Worm (Caenorhabditis elegans) whole organism, mixed stage, embryonic: ENCODE data around the gene D1086.3.
A peak's percentile ranks its signal among the peaks of the same experiment; 100 is the strongest.

Source experiments
- M03D4.4 ChIP-seq: sonication (generic microtip); optimal IDR thresholded peaks from 2 replicates; lab custom pipeline; 2017; ENCODE audit warnings: mild to moderate bottlenecking, missing genetic modification characterization, missing compliant biosample characterization
- bed-3 ChIP-seq: fragments of 200-800 bp; sonication (Bioruptor generic); optimal IDR thresholded peaks from 3 replicates; lab custom pipeline; 2018; ENCODE audit warnings: mild to moderate bottlenecking, missing genetic modification characterization, moderate library complexity, missing compliant biosample characterization
- blmp-1 ChIP-seq: fragments of 150-350 bp; optimal IDR thresholded peaks from 2 replicates; lab custom pipeline; 2014; ENCODE audit warnings: missing biosample characterization, missing genetic modification characterization
- ceh-39 ChIP-seq: fragments of 150-350 bp; optimal IDR thresholded peaks from 2 replicates; lab custom pipeline; 2014; ENCODE audit warnings: missing biosample characterization, missing genetic modification characterization
- ceh-43 ChIP-seq: fragments of 200-800 bp; sonication (Bioruptor generic); optimal IDR thresholded peaks from 2 replicates; lab custom pipeline; 2018; ENCODE audit warnings: mild to moderate bottlenecking, missing genetic modification characterization, moderate library complexity, missing compliant biosample characterization
- ceh-83 ChIP-seq: fragments of 200-800 bp; sonication (Bioruptor generic); optimal IDR thresholded peaks from 2 replicates; lab custom pipeline; 2018; ENCODE audit warnings: mild to moderate bottlenecking, missing genetic modification characterization, missing compliant biosample characterization
- ces-1 ChIP-seq: fragments of 150-350 bp; optimal IDR thresholded peaks from 2 replicates; lab custom pipeline; 2014; ENCODE audit warnings: missing biosample characterization, missing genetic modification reagents, missing genetic modification characterization
- cnd-1 ChIP-seq: fragments of 200-800 bp; sonication (Bioruptor generic); optimal IDR thresholded peaks from 2 replicates; lab custom pipeline; 2018; ENCODE audit warnings: mild to moderate bottlenecking, missing genetic modification characterization, missing compliant biosample characterization
- drap-1 ChIP-seq: fragments of 200-800 bp; sonication (Bioruptor generic); optimal IDR thresholded peaks from 3 replicates; lab custom pipeline; 2018; ENCODE audit warnings: mild to moderate bottlenecking, missing genetic modification characterization, missing compliant biosample characterization
- elt-1 ChIP-seq: sonication (generic microtip); optimal IDR thresholded peaks from 2 replicates; lab custom pipeline; 2017; ENCODE audit warnings: missing genetic modification characterization, mild to moderate bottlenecking, missing compliant biosample characterization, antibody characterized with exemption, moderate library complexity, borderline replicate concordance; ENCODE audit not compliant: insufficient read depth
- elt-3 ChIP-seq: fragments of 150-350 bp; optimal IDR thresholded peaks from 2 replicates; lab custom pipeline; 2014; ENCODE audit warnings: missing biosample characterization, missing genetic modification characterization
- flh-1 ChIP-seq: fragments of 200-800 bp; sonication (Bioruptor generic); optimal IDR thresholded peaks from 2 replicates; lab custom pipeline; 2018; ENCODE audit warnings: mild to moderate bottlenecking, missing genetic modification characterization, moderate library complexity, missing compliant biosample characterization
- ham-2 ChIP-seq: fragments of 200-800 bp; sonication (Bioruptor generic); optimal IDR thresholded peaks from 2 replicates; lab custom pipeline; 2018; ENCODE audit warnings: mild to moderate bottlenecking, missing genetic modification characterization, missing compliant biosample characterization
- hlh-1 ChIP-seq: fragments of 150-350 bp; optimal IDR thresholded peaks from 2 replicates; lab custom pipeline; 2014; ENCODE audit warnings: missing biosample characterization, missing genetic modification reagents, missing genetic modification characterization
- lin-13 ChIP-seq: fragments of 150-350 bp; optimal IDR thresholded peaks from 2 replicates; lab custom pipeline; 2014; ENCODE audit warnings: missing biosample characterization, missing genetic modification characterization
- lin-32 ChIP-seq: fragments of 200-800 bp; sonication (Bioruptor generic); optimal IDR thresholded peaks from 2 replicates; lab custom pipeline; 2018; ENCODE audit warnings: mild to moderate bottlenecking, missing genetic modification characterization, missing compliant biosample characterization
- lsy-2 ChIP-seq: fragments of 150-350 bp; optimal IDR thresholded peaks from 2 replicates; lab custom pipeline; 2014; ENCODE audit warnings: missing biosample characterization, missing genetic modification characterization
- mab-5 ChIP-seq: fragments of 150-350 bp; optimal IDR thresholded peaks from 2 replicates; lab custom pipeline; 2014; ENCODE audit warnings: missing biosample characterization, missing genetic modification characterization
- mep-1 ChIP-seq: fragments of 150-350 bp; optimal IDR thresholded peaks from 2 replicates; lab custom pipeline; 2017; ENCODE audit warnings: missing biosample characterization, missing genetic modification reagents, missing genetic modification characterization, inconsistent platforms
- mls-2 ChIP-seq: sonication (generic microtip); optimal IDR thresholded peaks from 2 replicates; lab custom pipeline; 2016; ENCODE audit warnings: mild to moderate bottlenecking, missing genetic modification characterization, moderate library complexity, missing compliant biosample characterization
- nhr-12 ChIP-seq: fragments of 150-350 bp; optimal IDR thresholded peaks from 2 replicates; lab custom pipeline; 2014; ENCODE audit warnings: missing biosample characterization, missing genetic modification characterization
- nhr-2 ChIP-seq: fragments of 150-350 bp; optimal IDR thresholded peaks from 2 replicates; lab custom pipeline; 2014; ENCODE audit warnings: missing biosample characterization, missing genetic modification characterization
- nhr-237 ChIP-seq: fragments of 150-350 bp; optimal IDR thresholded peaks from 2 replicates; lab custom pipeline; 2014; ENCODE audit warnings: missing biosample characterization, missing genetic modification characterization
- nhr-28 ChIP-seq: fragments of 150-350 bp; optimal IDR thresholded peaks from 2 replicates; lab custom pipeline; 2014; ENCODE audit warnings: missing biosample characterization, missing genetic modification characterization
- nhr-76 ChIP-seq: sonication (generic microtip); optimal IDR thresholded peaks from 2 replicates; lab custom pipeline; 2017; ENCODE audit warnings: missing biosample characterization, missing genetic modification characterization
- pha-4 ChIP-seq: fragments of 150-350 bp; optimal IDR thresholded peaks from 2 replicates; lab custom pipeline; 2018; ENCODE audit warnings: missing biosample characterization, missing genetic modification reagents, missing genetic modification characterization
- sem-2 ChIP-seq: fragments of 200-800 bp; sonication (Bioruptor generic); optimal IDR thresholded peaks from 2 replicates; lab custom pipeline; 2018; ENCODE audit warnings: mild to moderate bottlenecking, missing genetic modification characterization, missing compliant biosample characterization
- snpc-4 ChIP-seq: fragments of 150-350 bp; optimal IDR thresholded peaks from 2 replicates; lab custom pipeline; 2014; ENCODE audit warnings: missing biosample characterization, missing genetic modification characterization
- sptf-1 ChIP-seq: sonication (generic microtip); optimal IDR thresholded peaks from 2 replicates; lab custom pipeline; 2017; ENCODE audit warnings: mild to moderate bottlenecking, missing genetic modification characterization, moderate library complexity, missing compliant biosample characterization
- tbx-8 ChIP-seq: fragments of 200-800 bp; sonication (Bioruptor generic); optimal IDR thresholded peaks from 2 replicates; lab custom pipeline; 2018; ENCODE audit warnings: mild to moderate bottlenecking, missing genetic modification characterization, moderate library complexity, missing compliant biosample characterization
- unc-120 ChIP-seq: sonication (generic microtip); optimal IDR thresholded peaks from 2 replicates; lab custom pipeline; 2017; ENCODE audit warnings: missing genetic modification characterization, missing compliant biosample characterization; ENCODE audit not compliant: poor library complexity, severe bottlenecking
- unc-39 ChIP-seq: fragments of 150-350 bp; optimal IDR thresholded peaks from 2 replicates; lab custom pipeline; 2014; ENCODE audit warnings: missing biosample characterization, missing genetic modification characterization
- unc-62 ChIP-seq: fragments of 150-350 bp; optimal IDR thresholded peaks from 2 replicates; lab custom pipeline; 2014; ENCODE audit warnings: missing biosample characterization, missing genetic modification reagents, missing genetic modification characterization
- zip-8 ChIP-seq: fragments of 150-350 bp; optimal IDR thresholded peaks from 2 replicates; lab custom pipeline; 2014; ENCODE audit warnings: missing biosample characterization, missing genetic modification characterization
- ztf-11 ChIP-seq: fragments of 150-350 bp; optimal IDR thresholded peaks from 2 replicates; lab custom pipeline; 2014; ENCODE audit warnings: missing biosample characterization, missing genetic modification characterization

D1086.3 gene

DNA sequence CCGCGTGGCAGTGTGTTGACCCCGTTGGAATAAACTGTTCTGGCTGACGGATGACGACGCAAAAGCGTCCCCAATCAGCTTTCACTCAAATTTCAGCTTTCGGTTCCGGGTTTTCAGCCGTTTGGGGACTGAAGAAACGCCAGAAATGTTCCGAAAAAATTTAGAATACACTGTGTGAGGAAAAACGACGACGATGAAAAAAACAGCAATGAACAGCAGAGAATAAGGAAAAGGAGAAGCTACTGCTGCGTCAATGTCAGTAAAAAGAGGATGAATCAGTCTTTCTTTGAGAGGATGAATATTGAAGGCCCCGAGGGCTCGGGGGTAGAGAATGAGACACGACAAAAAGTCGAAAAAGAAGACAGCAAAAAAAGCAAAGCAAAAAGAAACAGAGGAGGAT is 36.3 kb downstream of the D1086.3 start:
- TF ChIP-seq sptf-1 (tag; lab: Kevin White, UChicago) (peak; percentile 25), ceh-83 (GFP tag; lab: Kevin White, UChicago) (no peak)
- TF ChIP-seq, all 35 proteins: peak for 1

ce11 chrV:14130226-14130625 is 37.6 kb downstream of the D1086.3 start:
- TF ChIP-seq zip-8: no peak
- TF ChIP-seq sptf-1 (tag; lab: Kevin White, UChicago): peak; percentile 20
- no peak for TF ChIP-seq hlh-1 (tag; lab: Kevin White, UChicago)
- no peak for TF ChIP-seq cnd-1 (tag; lab: Kevin White, UChicago)
- TF ChIP-seq ces-1 (GFP tag; lab: Kevin White, UChicago): peak; percentile 93
- TF ChIP-seq nhr-12 (tag; lab: Kevin White, UChicago): no peak
- TF ChIP-seq unc-120 (tag; lab: Kevin White, UChicago): no peak

- TF ChIP-seq hlh-1 (tag; lab: Kevin White, UChicago): peak; percentile 20
- TF ChIP-seq ces-1 (GFP tag; lab: Kevin White, UChicago): peak; percentile 16
- no peak for TF ChIP-seq mab-5
- TF ChIP-seq, all 35 proteins: peak for 2
These were observed 40.6 kb downstream of the D1086.3 start for ce11 chrV:14133002-14133763.

ce11 chrV:14134757-14135441 is 42.3 kb downstream of the D1086.3 start:
- TF ChIP-seq mls-2 (no peak), lin-13 (no peak)

DNA sequence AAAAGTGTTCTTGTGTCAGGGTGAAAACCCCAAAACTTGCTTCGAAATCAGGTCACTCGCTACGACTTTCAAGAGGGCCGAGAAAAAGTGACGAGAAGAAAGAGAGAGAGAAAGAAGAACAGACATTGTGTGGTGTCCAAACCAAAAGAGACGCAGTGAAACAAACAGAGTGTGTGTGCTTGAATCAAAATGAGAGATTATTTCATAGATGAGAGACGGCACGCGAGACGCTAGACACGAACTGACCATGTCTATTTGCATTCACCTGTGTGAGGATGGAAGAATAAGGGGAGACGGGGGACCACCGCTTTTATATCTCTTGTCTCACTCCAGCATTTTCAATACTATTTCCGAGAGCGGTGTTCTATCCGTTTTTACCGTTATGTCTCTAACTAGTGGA is 43.6 kb downstream of the D1086.3 start:
- no peak for TF ChIP-seq elt-1
- no peak for TF ChIP-seq bed-3
- peak; percentile 54 for TF ChIP-seq sptf-1 (tag; lab: Kevin White, UChicago)
- no peak for TF ChIP-seq ztf-11
- no peak for TF ChIP-seq mab-5
- TF ChIP-seq lsy-2 (tag; lab: Kevin White, UChicago): peak; percentile 41
- TF ChIP-seq hlh-1 (tag; lab: Kevin White, UChicago): peak; percentile 51
- no peak for TF ChIP-seq unc-39
- no peak for TF ChIP-seq nhr-76 (tag; lab: Kevin White, UChicago)
- TF ChIP-seq zip-8: no peak
- TF ChIP-seq nhr-12 (tag; lab: Kevin White, UChicago): no peak
- no peak for TF ChIP-seq snpc-4 (tag; lab: Kevin White, UChicago)
- TF ChIP-seq ceh-43 (GFP tag; lab: Kevin White, UChicago): no peak
- peak; percentile 78 for TF ChIP-seq nhr-237
- TF ChIP-seq nhr-28 (tag; lab: Kevin White, UChicago): no peak
- peak; percentile 27 for TF ChIP-seq M03D4.4 (tag; lab: Kevin White, UChicago)
- TF ChIP-seq cnd-1 (tag; lab: Kevin White, UChicago): peak; percentile 36
- TF ChIP-seq lin-32: no peak
- TF ChIP-seq sem-2 (GFP tag; lab: Kevin White, UChicago): no peak
- TF ChIP-seq unc-120 (tag; lab: Kevin White, UChicago): peak; percentile 59
- peak; percentile 38 for TF ChIP-seq mls-2
- TF ChIP-seq ceh-39 (tag; lab: Kevin White, UChicago): no peak
- no peak for TF ChIP-seq ceh-83 (GFP tag; lab: Kevin White, UChicago)
- no peak for TF ChIP-seq nhr-2
- TF ChIP-seq blmp-1: no peak
- TF ChIP-seq lin-13: no peak
- no peak for TF ChIP-seq elt-3 (tag; lab: Kevin White, UChicago)
- peak; percentile 72 for TF ChIP-seq mep-1
- TF ChIP-seq ham-2 (GFP tag; lab: Kevin White, UChicago): peak; percentile 81
- peak; percentile 64 for TF ChIP-seq unc-62 (GFP tag; lab: Kevin White, UChicago)
- no peak for TF ChIP-seq tbx-8
- TF ChIP-seq flh-1 (GFP tag; lab: Kevin White, UChicago): no peak
- peak; percentile 31 for TF ChIP-seq ces-1 (GFP tag; lab: Kevin White, UChicago)
- TF ChIP-seq drap-1 (GFP tag; lab: Kevin White, UChicago): peak; percentile 61
- peak; percentile 86 for TF ChIP-seq pha-4 (tag; lab: Kevin White, UChicago)
- TF ChIP-seq, all 35 proteins: peak for 14
